Worm (Caenorhabditis elegans): ENCODE measurements around the gene C44F1.1.

- no peak for TF ChIP-seq hnd-1 (tag; optimal IDR thresholded peaks at IDR 0.05)
- no peak for TF ChIP-seq aly-1 (tag; optimal IDR thresholded peaks at IDR 0.05)
- no peak for TF ChIP-seq tbx-11 (GFP tag; IDR thresholded peaks at IDR 0.05)
- TF ChIP-seq ama-1 (optimal IDR thresholded peaks at IDR 0.05), result no peak
- TF ChIP-seq F13C5.2 (tag; optimal IDR thresholded peaks at IDR 0.05), result no peak
- TF ChIP-seq flt-1 (GFP tag; IDR thresholded peaks at IDR 0.05), result no peak
- no peak for TF ChIP-seq ceh-36 (tag; optimal IDR thresholded peaks at IDR 0.05)
- TF ChIP-seq scrt-1 (GFP tag; IDR thresholded peaks at IDR 0.05), result no peak
- TF ChIP-seq tbx-37 (GFP tag; conservative IDR thresholded peaks at IDR 0.05), result no peak
Observed at ce11 chrIII:3734007-3734406, 31.4 kb downstream of the C44F1.1 start, which contains the start of gene F34D10.3.

Measured in whole organism, early embryonic.